Worm (Caenorhabditis elegans): ENCODE data around the gene mlc-7.

ce11 chrIII:13759691-13760090 lies 8.4 kb downstream of the mlc-7 start:
- TF ChIP-seq ama-1 (optimal IDR thresholded peaks at IDR 0.05) (no peak), ama-1 (GFP tag; optimal IDR thresholded peaks at IDR 0.05) (no peak), B0336.3 (GFP tag; IDR thresholded peaks at IDR 0.05) (no peak), dpl-1 (GFP tag; optimal IDR thresholded peaks at IDR 0.05) (no peak), unc-62 (GFP tag; optimal IDR thresholded peaks at IDR 0.05) (no peak), ceh-100 (GFP tag; IDR thresholded peaks at IDR 0.05) (no peak), mes-4 (tag; optimal IDR thresholded peaks at IDR 0.05) (no peak), cebp-1 (GFP tag; IDR thresholded peaks at IDR 0.05) (no peak), cebp-1 (tag; optimal IDR thresholded peaks at IDR 0.05) (no peak), snpc-1.1 (tag; optimal IDR thresholded peaks at IDR 0.05; ENCODE audit: insufficient read depth) (no peak), lag-1 (GFP tag; IDR thresholded peaks at IDR 0.05) (no peak), madf-8 (GFP tag; conservative IDR thresholded peaks at IDR 0.05) (no peak)
